Fruit fly (Drosophila melanogaster): ENCODE measurements around the gene aspr.

aspr gene

DNA sequence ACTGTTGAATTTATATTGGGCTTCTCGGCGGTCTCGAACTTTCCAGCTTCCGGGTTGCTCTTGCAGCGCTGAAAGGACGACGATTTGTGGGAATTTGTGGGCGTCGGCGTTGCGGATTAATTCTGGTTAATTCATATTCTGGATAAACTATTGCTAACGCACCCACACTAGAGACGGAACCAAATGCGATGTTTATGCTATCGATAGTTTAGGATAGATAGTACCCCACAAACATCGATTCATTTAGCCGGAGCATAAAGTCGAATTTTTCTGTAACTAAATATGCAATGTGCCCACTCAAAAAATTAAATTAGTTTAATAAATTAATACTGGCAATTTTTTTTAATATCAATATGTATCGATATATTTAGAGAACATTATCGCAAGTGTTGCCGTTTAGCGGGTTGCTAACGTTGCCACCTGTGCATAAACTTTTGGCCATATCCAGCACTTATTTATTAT lies 11.8 kb downstream of the aspr start, which contains the start of gene Rab35 (continued):
- TF ChIP-seq BEAF-32 (GFP tag; optimal IDR thresholded peaks at IDR 0.05) = peak; percentile 96
- peak; percentile 91 for TF ChIP-seq amos (GFP tag; IDR thresholded peaks at IDR 0.05; ENCODE audit: partially characterized antibody)
- TF ChIP-seq dpn (GFP tag; optimal IDR thresholded peaks at IDR 0.05) = no peak
- TF ChIP-seq CG11247 (GFP tag; IDR thresholded peaks at IDR 0.05) = no peak
- no peak for TF ChIP-seq ab (GFP tag; optimal IDR thresholded peaks at IDR 0.05)
- TF ChIP-seq CG17612 (GFP tag; IDR thresholded peaks at IDR 0.05) = no peak
- no peak for TF ChIP-seq CG11456 (GFP tag; IDR thresholded peaks at IDR 0.05)
- no peak for TF ChIP-seq CG4424 (GFP tag; optimal IDR thresholded peaks at IDR 0.05)
- TF ChIP-seq Atf6 (GFP tag; IDR thresholded peaks at IDR 0.05) = no peak
- no peak for TF ChIP-seq org-1 (GFP tag; optimal IDR thresholded peaks at IDR 0.05)
- TF ChIP-seq kah (GFP tag; optimal IDR thresholded peaks at IDR 0.05) = no peak
- TF ChIP-seq CG33213 (GFP tag; optimal IDR thresholded peaks at IDR 0.05) = no peak
- TF ChIP-seq CG3407 (GFP tag; optimal IDR thresholded peaks at IDR 0.05) = no peak
- TF ChIP-seq CG7987 (GFP tag; optimal IDR thresholded peaks at IDR 0.05) = no peak
- TF ChIP-seq CG13624 (GFP tag; optimal IDR thresholded peaks at IDR 0.05) = no peak
- peak; percentile 84 for TF ChIP-seq ato (GFP tag; IDR thresholded peaks at IDR 0.05; ENCODE audit: partially characterized antibody)
- TF ChIP-seq Pdp1 (GFP tag; optimal IDR thresholded peaks at IDR 0.05) = no peak
- no peak for TF ChIP-seq sd (tag; optimal IDR thresholded peaks at IDR 0.05)
- TF ChIP-seq cwo (GFP tag; optimal IDR thresholded peaks at IDR 0.05) = no peak
- no peak for TF ChIP-seq Hey (tag; optimal IDR thresholded peaks at IDR 0.05)
- TF ChIP-seq CG10274 (GFP tag; optimal IDR thresholded peaks at IDR 0.05) = no peak
- TF ChIP-seq TFAM (GFP tag; optimal IDR thresholded peaks at IDR 0.05) = no peak
- no peak for TF ChIP-seq gsb (GFP tag; IDR thresholded peaks at IDR 0.05)
- no peak for TF ChIP-seq gsb-n (tag; optimal IDR thresholded peaks at IDR 0.05)
- no peak for TF ChIP-seq Doc2 (GFP tag; IDR thresholded peaks at IDR 0.05)
- peak; percentile 34 for TF ChIP-seq sug (tag; optimal IDR thresholded peaks at IDR 0.05)
- TF ChIP-seq fd64A (GFP tag; optimal IDR thresholded peaks at IDR 0.05) = no peak
- TF ChIP-seq p53 (GFP tag; optimal IDR thresholded peaks at IDR 0.05) = no peak
- TF ChIP-seq ase (GFP tag; IDR thresholded peaks at IDR 0.05) = no peak
- TF ChIP-seq Xrp1 (GFP tag; IDR thresholded peaks at IDR 0.05) = 0 out of 2 replicates have a peak, but pooled peaks have one; percentile 10
- TF ChIP-seq Kr (GFP tag; optimal IDR thresholded peaks at IDR 0.05) = no peak
- TF ChIP-seq knrl (GFP tag; IDR thresholded peaks at IDR 0.05; ENCODE audit: partially characterized antibody) = peak; percentile 96
- TF ChIP-seq Hr78 (GFP tag; optimal IDR thresholded peaks at IDR 0.05) = no peak
- no peak for TF ChIP-seq CG18262 (tag; optimal IDR thresholded peaks at IDR 0.05)
- no peak for TF ChIP-seq ash1 (GFP tag; optimal IDR thresholded peaks at IDR 0.05)
- no peak for TF ChIP-seq Jarid2 (GFP tag; optimal IDR thresholded peaks at IDR 0.05)
- TF ChIP-seq stc (GFP tag; IDR thresholded peaks at IDR 0.05) = no peak
- peak; percentile 4 for TF ChIP-seq HLH54F (GFP tag; optimal IDR thresholded peaks at IDR 0.05)
- TF ChIP-seq ttk (GFP tag; IDR thresholded peaks at IDR 0.05) = no peak
- no peak for TF ChIP-seq CG17912 (GFP tag; optimal IDR thresholded peaks at IDR 0.05)
- TF ChIP-seq Mrtf (GFP tag; IDR thresholded peaks at IDR 0.05) = no peak
- TF ChIP-seq CG30020 (tag; optimal IDR thresholded peaks at IDR 0.05) = peak; percentile 68
- TF ChIP-seq CG14014 (GFP tag; IDR thresholded peaks at IDR 0.05) = no peak
- no peak for TF ChIP-seq CG14050 (GFP tag; IDR thresholded peaks at IDR 0.05)
- peak; percentile 91 for TF ChIP-seq Bgb (GFP tag; IDR thresholded peaks at IDR 0.05; ENCODE audit: partially characterized antibody)
- no peak for TF ChIP-seq Aef1 (GFP tag; IDR thresholded peaks at IDR 0.05)
- TF ChIP-seq phol (tag; optimal IDR thresholded peaks at IDR 0.05) = peak; percentile 66
- TF ChIP-seq CG11723 (GFP tag; optimal IDR thresholded peaks at IDR 0.05) = no peak
- TF ChIP-seq CG14441 (GFP tag; IDR thresholded peaks at IDR 0.05) = no peak
- TF ChIP-seq fru (optimal IDR thresholded peaks at IDR 0.05) = no peak
- TF ChIP-seq CG9817 (tag; optimal IDR thresholded peaks at IDR 0.05) = peak; percentile 1

Measured in whole organism, embryonic.